Fruit fly (Drosophila melanogaster) whole organism, embryonic: ENCODE data around the gene Ac13E.
A peak's percentile ranks its signal among the peaks of the same experiment; 100 is the strongest.

Source experiments
- Abd-B ChIP-seq: fragments of 200-800 bp; sonication (Bioruptor generic); optimal IDR thresholded peaks from 2 replicates; lab custom pipeline; 2018; ENCODE audit warnings: missing biosample characterization, mild to moderate bottlenecking, missing genetic modification characterization, moderate library complexity
- Aef1 ChIP-seq: fragments of 200-800 bp; sonication (Bioruptor generic); IDR thresholded peaks from 3 replicates; pipeline ENCODE4 v1.3.6; 2022; ENCODE audit warnings: missing biosample characterization, missing genetic modification characterization
- BtbVII ChIP-seq: fragments of 200-800 bp; sonication (Bioruptor generic); optimal IDR thresholded peaks from 3 replicates; lab custom pipeline; 2017; ENCODE audit warnings: missing biosample characterization, mild to moderate bottlenecking, missing genetic modification characterization
- CG10267 ChIP-seq: fragments of 200-800 bp; sonication (Bioruptor generic); optimal IDR thresholded peaks from 2 replicates; lab custom pipeline; 2018; ENCODE audit warnings: missing biosample characterization, mild to moderate bottlenecking, missing genetic modification characterization, moderate library complexity
- CG12104 ChIP-seq: fragments of 200-800 bp; sonication (Bioruptor generic); optimal IDR thresholded peaks from 3 replicates; lab custom pipeline; 2016; ENCODE audit warnings: missing biosample characterization, missing genetic modification characterization
- CG12744 ChIP-seq: fragments of 200-800 bp; sonication (Bioruptor generic); optimal IDR thresholded peaks from 2 replicates; lab custom pipeline; 2016; ENCODE audit warnings: missing biosample characterization, missing genetic modification characterization
- CG12769 ChIP-seq: fragments of 200-800 bp; sonication (Bioruptor generic); optimal IDR thresholded peaks from 2 replicates; lab custom pipeline; 2019; ENCODE audit warnings: missing biosample characterization, mild to moderate bottlenecking, missing genetic modification characterization, moderate library complexity
- CG16813 ChIP-seq: fragments of 200-800 bp; sonication (Bioruptor generic); IDR thresholded peaks from 3 replicates; pipeline ENCODE4 v1.3.6; 2022; ENCODE audit warnings: missing biosample characterization, missing genetic modification characterization; ENCODE audit not compliant: partially characterized antibody
- CG17568 ChIP-seq: fragments of 200-800 bp; sonication (Bioruptor generic); optimal IDR thresholded peaks from 2 replicates; lab custom pipeline; 2018; ENCODE audit warnings: missing biosample characterization, mild to moderate bottlenecking, missing genetic modification characterization, moderate library complexity
- CG17802 ChIP-seq: fragments of 200-800 bp; sonication (Bioruptor generic); optimal IDR thresholded peaks from 2 replicates; lab custom pipeline; 2018; ENCODE audit warnings: missing biosample characterization, mild to moderate bottlenecking, missing genetic modification characterization, moderate library complexity
- CG2116 ChIP-seq: fragments of 200-800 bp; sonication (Bioruptor generic); optimal IDR thresholded peaks from 3 replicates; lab custom pipeline; 2018; ENCODE audit warnings: missing biosample characterization, mild to moderate bottlenecking, missing genetic modification characterization
- CG32767 ChIP-seq: fragments of 200-800 bp; sonication (Bioruptor generic); IDR thresholded peaks from 2 replicates; pipeline ENCODE4 v1.3.6; 2022; ENCODE audit warnings: missing biosample characterization, missing genetic modification characterization
- CG3281 ChIP-seq: fragments of 200-800 bp; sonication (Bioruptor generic); optimal IDR thresholded peaks from 3 replicates; lab custom pipeline; 2017; ENCODE audit warnings: missing biosample characterization, mild to moderate bottlenecking, missing genetic modification characterization
- CG33213 ChIP-seq: fragments of 200-800 bp; sonication (Bioruptor generic); optimal IDR thresholded peaks from 3 replicates; lab custom pipeline; 2016; ENCODE audit warnings: missing biosample characterization, missing genetic modification characterization
- CG3847 ChIP-seq: fragments of 200-800 bp; sonication (Bioruptor generic); IDR thresholded peaks from 2 replicates; pipeline ENCODE4 v1.3.6; 2022; ENCODE audit warnings: missing biosample characterization, missing genetic modification characterization
- CG4617 ChIP-seq: fragments of 200-800 bp; sonication (Bioruptor generic); optimal IDR thresholded peaks from 3 replicates; lab custom pipeline; 2016; ENCODE audit warnings: missing biosample characterization, missing genetic modification characterization, borderline replicate concordance
- CG4707 ChIP-seq: fragments of 200-800 bp; sonication (Bioruptor generic); optimal IDR thresholded peaks from 2 replicates; lab custom pipeline; 2018; ENCODE audit warnings: missing biosample characterization, mild to moderate bottlenecking, missing genetic modification characterization, moderate library complexity
- CG4820 ChIP-seq: fragments of 200-800 bp; sonication (Bioruptor generic); optimal IDR thresholded peaks from 3 replicates; lab custom pipeline; 2016; ENCODE audit warnings: missing biosample characterization, missing genetic modification characterization
- CG5180 ChIP-seq: fragments of 200-800 bp; sonication (Bioruptor generic); optimal IDR thresholded peaks from 3 replicates; lab custom pipeline; 2017; ENCODE audit warnings: missing biosample characterization, missing genetic modification characterization, mild to moderate bottlenecking, moderate library complexity, missing genetic modification reagents
- CG6813 ChIP-seq: fragments of 200-800 bp; sonication (Bioruptor generic); optimal IDR thresholded peaks from 2 replicates; lab custom pipeline; 2017; ENCODE audit warnings: missing biosample characterization, missing genetic modification characterization, mild to moderate bottlenecking, moderate library complexity, missing genetic modification reagents
- CG7839 ChIP-seq: fragments of 200-800 bp; sonication (Bioruptor generic); optimal IDR thresholded peaks from 3 replicates; lab custom pipeline; 2018; ENCODE audit warnings: missing biosample characterization, mild to moderate bottlenecking, missing genetic modification characterization, moderate library complexity
- CkIIα-i1 ChIP-seq: fragments of 200-800 bp; sonication (Bioruptor generic); IDR thresholded peaks from 2 replicates; pipeline ENCODE4 v1.3.6; 2022; ENCODE audit warnings: missing biosample characterization, missing genetic modification characterization
- D19A ChIP-seq: fragments of 200-800 bp; optimal IDR thresholded peaks from 3 replicates; lab custom pipeline; 2019; ENCODE audit warnings: missing biosample characterization, mild to moderate bottlenecking, missing genetic modification characterization, moderate library complexity
- Dll ChIP-seq: fragments of 200-800 bp; sonication (Bioruptor generic); IDR thresholded peaks from 4 replicates; pipeline ENCODE4 v1.3.6; 2022; ENCODE audit warnings: missing biosample characterization, missing genetic modification characterization; ENCODE audit not compliant: partially characterized antibody
- E2f1 ChIP-seq: fragments of 200-800 bp; sonication (Bioruptor generic); IDR thresholded peaks from 2 replicates; pipeline ENCODE4 v1.3.6; 2022; ENCODE audit warnings: missing biosample characterization, missing genetic modification characterization
- GATAe ChIP-seq: fragments of 200-800 bp; sonication (Bioruptor generic); conservative IDR thresholded peaks from 2 replicates; pipeline ENCODE4 v1.3.6; 2022; ENCODE audit warnings: missing biosample characterization, missing genetic modification characterization
- MBD-R2 ChIP-seq: fragments of 200-800 bp; sonication (Bioruptor generic); IDR thresholded peaks from 2 replicates; pipeline ENCODE4 v1.3.6; 2022; ENCODE audit warnings: missing biosample characterization, missing genetic modification characterization
- Mad ChIP-seq: fragments of 200-800 bp; sonication (Bioruptor generic); optimal IDR thresholded peaks from 2 replicates; lab custom pipeline; 2016; ENCODE audit warnings: missing biosample characterization, missing genetic modification characterization
- Max ChIP-seq: fragments of 200-800 bp; sonication (Bioruptor generic); optimal IDR thresholded peaks from 2 replicates; lab custom pipeline; 2016; ENCODE audit warnings: missing biosample characterization, mild to moderate bottlenecking, missing genetic modification characterization
- PHDP ChIP-seq: fragments of 200-800 bp; sonication (Bioruptor generic); optimal IDR thresholded peaks from 3 replicates; lab custom pipeline; 2018; ENCODE audit warnings: missing biosample characterization, mild to moderate bottlenecking, missing genetic modification characterization, moderate library complexity
- Ravus ChIP-seq: fragments of 200-800 bp; sonication (Bioruptor generic); IDR thresholded peaks from 2 replicates; pipeline ENCODE4 v1.3.6; 2022; ENCODE audit warnings: missing biosample characterization, missing genetic modification characterization
- Rfx ChIP-seq: fragments of 200-800 bp; sonication (Bioruptor generic); IDR thresholded peaks from 2 replicates; pipeline ENCODE4 v1.3.6; 2022; ENCODE audit warnings: missing biosample characterization, missing genetic modification characterization
- TFAM ChIP-seq: fragments of 200-800 bp; sonication (Bioruptor generic); optimal IDR thresholded peaks from 2 replicates; lab custom pipeline; 2017; ENCODE audit warnings: missing biosample characterization, missing genetic modification characterization, inconsistent platforms
- Tbp ChIP-seq: fragments of >200 bp; optimal IDR thresholded peaks from 2 replicates; lab custom pipeline; 2018; ENCODE audit warnings: missing biosample characterization, missing genetic modification characterization
- al ChIP-seq: fragments of 200-800 bp; sonication (Bioruptor generic); IDR thresholded peaks from 2 replicates; pipeline ENCODE4 v1.3.6; 2022; ENCODE audit warnings: missing biosample characterization, missing genetic modification characterization
- cato ChIP-seq: fragments of 200-800 bp; sonication (Bioruptor generic); optimal IDR thresholded peaks from 2 replicates; lab custom pipeline; 2016; ENCODE audit warnings: missing biosample characterization, missing genetic modification characterization, borderline replicate concordance
- cwo ChIP-seq: fragments of 200-800 bp; sonication (Bioruptor generic); optimal IDR thresholded peaks from 3 replicates; lab custom pipeline; 2017; ENCODE audit warnings: missing biosample characterization, missing genetic modification characterization, mild to moderate bottlenecking, moderate library complexity, missing genetic modification reagents
- dm ChIP-seq: fragments of 200-800 bp; sonication (Bioruptor generic); optimal IDR thresholded peaks from 3 replicates; lab custom pipeline; 2016; ENCODE audit warnings: missing biosample characterization, missing genetic modification characterization
- esg ChIP-seq: fragments of 200-800 bp; sonication (Bioruptor generic); conservative IDR thresholded peaks from 2 replicates; pipeline ENCODE4 v1.3.6; 2022; ENCODE audit warnings: missing biosample characterization, missing genetic modification characterization
- fd96Cb ChIP-seq: fragments of 200-800 bp; sonication (Bioruptor generic); optimal IDR thresholded peaks from 2 replicates; lab custom pipeline; 2018; ENCODE audit warnings: missing biosample characterization, mild to moderate bottlenecking, missing genetic modification characterization, moderate library complexity
- gfzf ChIP-seq: fragments of 200-800 bp; sonication (Bioruptor generic); optimal IDR thresholded peaks from 2 replicates; lab custom pipeline; 2016; ENCODE audit warnings: missing biosample characterization, mild to moderate bottlenecking, missing genetic modification characterization, moderate library complexity
- gro ChIP-seq: fragments of 200-800 bp; sonication (Bioruptor generic); optimal IDR thresholded peaks from 2 replicates; lab custom pipeline; 2016; ENCODE audit warnings: missing biosample characterization, missing genetic modification characterization
- h ChIP-seq: fragments of >200 bp; optimal IDR thresholded peaks from 2 replicates; lab custom pipeline; 2017
- lilli ChIP-seq: fragments of 200-800 bp; sonication (Bioruptor generic); optimal IDR thresholded peaks from 3 replicates; lab custom pipeline; 2016; ENCODE audit warnings: missing biosample characterization, missing genetic modification characterization
- nom ChIP-seq: fragments of 200-800 bp; sonication (Bioruptor generic); optimal IDR thresholded peaks from 2 replicates; lab custom pipeline; 2017; ENCODE audit warnings: missing biosample characterization, missing genetic modification characterization, mild to moderate bottlenecking, moderate library complexity, missing genetic modification reagents
- pum ChIP-seq: fragments of 200-800 bp; sonication (Bioruptor generic); optimal IDR thresholded peaks from 2 replicates; lab custom pipeline; 2016; ENCODE audit warnings: missing biosample characterization, missing genetic modification characterization
- sim ChIP-seq: fragments of 200-800 bp; sonication (Bioruptor generic); IDR thresholded peaks from 2 replicates; pipeline ENCODE4 v1.3.6; 2022; ENCODE audit warnings: missing biosample characterization, missing genetic modification characterization
- tgo ChIP-seq: fragments of 200-800 bp; sonication (Bioruptor generic); IDR thresholded peaks from 3 replicates; pipeline ENCODE4 v1.3.6; 2022; ENCODE audit warnings: missing biosample characterization, missing genetic modification characterization
- ttk ChIP-seq: fragments of 200-800 bp; sonication (Bioruptor generic); IDR thresholded peaks from 2 replicates; pipeline ENCODE4 v2.1.2; 2022; ENCODE audit warnings: missing biosample characterization, missing genetic modification characterization
- yki ChIP-seq: fragments of >200 bp; optimal IDR thresholded peaks from 3 replicates; lab custom pipeline; 2018

The Ac13E gene

DNA sequence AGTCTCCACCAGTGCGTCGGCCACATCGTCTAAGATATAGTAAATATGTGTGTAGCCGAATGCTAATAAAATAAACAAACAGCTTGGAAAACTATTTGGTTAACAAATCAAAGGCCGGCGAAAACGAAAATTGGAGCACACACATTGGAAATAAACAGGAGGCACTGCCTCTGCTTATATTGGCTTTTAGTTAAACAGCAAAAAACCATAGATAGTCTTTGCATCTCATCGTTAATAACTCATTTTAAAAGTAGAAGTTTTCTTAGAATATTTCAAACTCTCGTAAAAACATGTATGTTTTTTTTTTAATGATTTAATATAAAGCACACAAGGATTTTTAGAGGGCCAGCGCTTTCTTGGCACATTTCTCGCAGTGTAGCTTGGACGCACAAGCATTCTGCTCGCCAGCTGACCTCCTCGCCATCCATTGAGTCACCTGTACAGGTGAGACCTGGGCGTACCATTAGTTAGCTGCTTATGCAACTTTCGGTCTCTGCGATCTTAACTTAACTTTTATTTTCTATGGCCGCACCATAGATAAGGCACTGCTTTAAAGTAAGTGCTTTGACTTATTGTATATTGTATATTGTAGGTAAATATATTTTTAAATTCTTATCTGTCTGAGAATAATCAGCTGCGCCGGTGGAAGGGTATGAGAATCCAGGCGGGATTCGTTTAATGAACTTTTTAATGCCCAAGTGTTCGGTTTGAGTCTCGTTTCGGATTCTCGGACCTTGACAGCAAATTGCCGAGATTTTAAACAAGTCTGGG lies 37.8 kb upstream of the Ac13E start (continued):
- no peak for TF ChIP-seq D19A (tag; lab: Kevin White, UChicago)
- TF ChIP-seq E2f1 (GFP tag; lab: Robert Waterston, UW): no peak
- TF ChIP-seq Mad: no peak
- TF ChIP-seq Ravus (GFP tag; lab: Robert Waterston, UW): no peak
- TF ChIP-seq Rfx: peak; percentile 50
- TF ChIP-seq CG12769 (tag; lab: Kevin White, UChicago): no peak
- TF ChIP-seq lilli: peak; percentile 36
- peak; percentile 28 for TF ChIP-seq fd96Cb (tag; lab: Kevin White, UChicago)
- TF ChIP-seq tgo: 0 out of 3 replicates have a peak, but pooled peaks have one; percentile 37
- TF ChIP-seq CG3847 (GFP tag; lab: Robert Waterston, UW): no peak
- no peak for TF ChIP-seq al (GFP tag; lab: Robert Waterston, UW)
- peak; percentile 7 for TF ChIP-seq cwo (GFP tag; lab: Kevin White, UChicago)
- TF ChIP-seq h (lab: Kevin White, UChicago): no peak
- TF ChIP-seq CG17568 (GFP tag; lab: Kevin White, UChicago): no peak
- TF ChIP-seq CG7839: peak; percentile 51
- TF ChIP-seq Dll (GFP tag; lab: Robert Waterston, UW): no peak
- TF ChIP-seq CG6813 (GFP tag; lab: Kevin White, UChicago): peak; percentile 50
- no peak for TF ChIP-seq yki (lab: Kevin White, UChicago)
- TF ChIP-seq CkIIα-i1 (GFP tag; lab: Robert Waterston, UW): no peak
- peak; percentile 46 for TF ChIP-seq Aef1 (GFP tag; lab: Robert Waterston, UW)
- TF ChIP-seq CG12104 (GFP tag; lab: Kevin White, UChicago): no peak
- TF ChIP-seq CG2116 (GFP tag; lab: Kevin White, UChicago): no peak
- TF ChIP-seq cato: no peak
- no peak for TF ChIP-seq sim (GFP tag; lab: Robert Waterston, UW)
- no peak for TF ChIP-seq CG12744 (GFP tag; lab: Kevin White, UChicago)
- TF ChIP-seq GATAe (GFP tag; lab: Robert Waterston, UW): no peak
- TF ChIP-seq BtbVII (GFP tag; lab: Kevin White, UChicago): no peak
- TF ChIP-seq gro: no peak
- TF ChIP-seq CG5180 (GFP tag; lab: Kevin White, UChicago): peak; percentile 21
- no peak for TF ChIP-seq Max (GFP tag; lab: Kevin White, UChicago)
- TF ChIP-seq nom (GFP tag; lab: Kevin White, UChicago): no peak
- TF ChIP-seq CG10267 (tag; lab: Kevin White, UChicago): no peak
- 0 out of 2 replicates have a peak, but pooled peaks have one; percentile 11 for TF ChIP-seq ttk (GFP tag; lab: Robert Waterston, UW)
- no peak for TF ChIP-seq Tbp (GFP tag; lab: Kevin White, UChicago)
- peak; percentile 50 for TF ChIP-seq CG33213 (GFP tag; lab: Kevin White, UChicago)
- no peak for TF ChIP-seq esg
- no peak for TF ChIP-seq CG4707 (GFP tag; lab: Kevin White, UChicago)
- TF ChIP-seq dm: no peak
- TF ChIP-seq CG17802 (tag; lab: Kevin White, UChicago): no peak
- no peak for TF ChIP-seq gfzf (GFP tag; lab: Kevin White, UChicago)
- TF ChIP-seq TFAM (GFP tag; lab: Kevin White, UChicago): no peak
- TF ChIP-seq CG3281 (GFP tag; lab: Kevin White, UChicago): peak; percentile 49
- TF ChIP-seq pum: peak; percentile 41
- peak; percentile 27; the same call in 1 of the 2 replicates for TF ChIP-seq CG32767 (GFP tag; lab: Robert Waterston, UW)
- TF ChIP-seq CG16813 (GFP tag; lab: Robert Waterston, UW): no peak
- TF ChIP-seq Abd-B: no peak
- peak; percentile 59 for TF ChIP-seq PHDP (tag; lab: Kevin White, UChicago)
- no peak for TF ChIP-seq CG4617 (GFP tag; lab: Kevin White, UChicago)
- TF ChIP-seq CG4820 (GFP tag; lab: Kevin White, UChicago): peak; percentile 19
- TF ChIP-seq MBD-R2: no peak
